Fruit fly (Drosophila melanogaster): Measurements from ENCODE around the gene LPCAT.

LPCAT gene

DNA sequence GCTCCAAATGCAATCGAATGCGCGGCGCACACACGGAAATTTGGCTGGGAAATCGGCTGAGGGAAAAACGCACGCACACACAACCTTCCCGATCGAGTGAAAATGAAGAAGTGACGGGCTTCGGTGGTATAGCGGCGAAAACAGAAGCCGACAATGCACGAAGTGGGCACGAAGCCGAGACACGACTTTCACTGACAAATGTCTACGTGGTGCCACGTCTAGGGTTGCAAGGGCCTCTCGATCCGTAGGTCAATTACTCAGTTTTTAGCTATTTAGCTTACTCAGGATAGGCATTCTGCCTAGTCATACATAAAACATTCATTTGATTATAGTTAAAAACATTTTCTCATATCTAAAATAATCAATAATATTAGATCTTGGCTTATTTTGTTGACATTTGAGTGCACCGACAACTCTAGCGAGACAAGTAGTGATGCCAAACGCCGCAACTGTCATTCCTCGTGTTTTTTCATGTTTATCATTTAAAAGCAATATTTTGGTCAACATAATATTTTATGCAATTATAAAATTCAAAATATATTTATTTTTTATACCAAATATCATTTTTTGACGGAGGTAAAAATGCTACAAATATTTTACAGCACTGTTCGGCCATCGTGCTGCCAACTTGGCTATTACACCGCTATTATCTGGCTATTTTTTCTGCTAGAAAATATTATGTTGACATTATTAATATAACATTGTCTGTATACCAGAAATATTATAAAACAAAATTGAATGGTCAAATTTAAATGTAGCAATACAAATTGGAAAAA is 26.1 kb downstream of the LPCAT start (continued):
- TF ChIP-seq Ets21C (GFP tag; optimal IDR thresholded peaks at IDR 0.05) (peak; percentile 69), Blimp-1 (GFP tag; optimal IDR thresholded peaks at IDR 0.05) (peak; percentile 92), OdsH (GFP tag; optimal IDR thresholded peaks at IDR 0.05) (peak; percentile 90), Hr4 (GFP tag; optimal IDR thresholded peaks at IDR 0.05) (peak; percentile 80), Sox14 (GFP tag; optimal IDR thresholded peaks at IDR 0.05) (peak; percentile 89), Smox (GFP tag; optimal IDR thresholded peaks at IDR 0.05) (peak; percentile 92), CG7368 (GFP tag; optimal IDR thresholded peaks at IDR 0.05) (peak; percentile 85), CG15336 (GFP tag; IDR thresholded peaks at IDR 0.05) (peak; percentile 91), CG8119 (GFP tag; IDR thresholded peaks at IDR 0.05) (peak; percentile 88), CG11902 (GFP tag; optimal IDR thresholded peaks at IDR 0.05) (peak; percentile 54), fkh (GFP tag; optimal IDR thresholded peaks at IDR 0.05) (peak; percentile 75), Hr38 (GFP tag; optimal IDR thresholded peaks at IDR 0.05) (no peak), dsx (GFP tag; optimal IDR thresholded peaks at IDR 0.05; ENCODE audit: poor library complexity, severe bottlenecking) (peak; percentile 82), salr (GFP tag; optimal IDR thresholded peaks at IDR 0.05) (peak; percentile 60 to 74), svp (GFP tag) (peak; percentile 96), CG6854 (GFP tag; optimal IDR thresholded peaks at IDR 0.05) (peak; percentile 82), CG3032 (tag; optimal IDR thresholded peaks at IDR 0.05) (peak; percentile 85), CG10669 (GFP tag; optimal IDR thresholded peaks at IDR 0.05) (peak; percentile 84), CG1621 (tag; optimal IDR thresholded peaks at IDR 0.05) (peak; percentile 83), CG6163 (GFP tag; IDR thresholded peaks at IDR 0.05) (peak; percentile 95), CG4318 (GFP tag; optimal IDR thresholded peaks at IDR 0.05) (peak; percentile 76), vri (GFP tag; optimal IDR thresholded peaks at IDR 0.05) (peak; percentile 88), lz (GFP tag; optimal IDR thresholded peaks at IDR 0.05) (peak; percentile 88)

DNA sequence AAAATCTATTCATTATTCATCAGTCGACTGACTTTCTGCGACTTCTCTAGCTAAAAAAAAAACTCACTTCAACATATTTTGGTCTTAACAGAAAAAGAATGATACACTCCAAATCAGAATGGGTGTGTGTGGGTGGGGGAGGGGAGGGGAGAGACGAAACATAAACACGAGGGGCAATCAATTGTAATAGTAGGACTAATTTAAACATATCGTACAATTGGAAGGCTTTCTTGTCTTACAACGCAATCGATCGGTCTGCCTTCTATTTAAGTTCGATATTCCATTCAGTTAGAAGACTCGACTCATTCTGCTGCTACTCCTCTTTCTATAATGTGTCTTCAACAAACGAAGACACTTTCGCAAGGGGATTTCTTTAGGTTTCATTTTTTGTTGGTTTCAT is 28.6 kb downstream of the LPCAT start:
- no peak for TF ChIP-seq vri (GFP tag; optimal IDR thresholded peaks at IDR 0.05)
- TF ChIP-seq Ets96B (tag; optimal IDR thresholded peaks at IDR 0.05): no peak
- no peak for TF ChIP-seq Eip78C (GFP tag)
- no peak for TF ChIP-seq CG6163 (GFP tag; IDR thresholded peaks at IDR 0.05)
- no peak for TF ChIP-seq CG9139 (GFP tag; optimal IDR thresholded peaks at IDR 0.05)
- TF ChIP-seq Lpt (GFP tag; optimal IDR thresholded peaks at IDR 0.05): no peak
- no peak for TF ChIP-seq lz (GFP tag; optimal IDR thresholded peaks at IDR 0.05)
- no peak for TF ChIP-seq CG15336 (GFP tag; IDR thresholded peaks at IDR 0.05)
- TF ChIP-seq Smox (GFP tag; optimal IDR thresholded peaks at IDR 0.05): no peak
- no peak for TF ChIP-seq CG10669 (GFP tag; optimal IDR thresholded peaks at IDR 0.05)

DNA sequence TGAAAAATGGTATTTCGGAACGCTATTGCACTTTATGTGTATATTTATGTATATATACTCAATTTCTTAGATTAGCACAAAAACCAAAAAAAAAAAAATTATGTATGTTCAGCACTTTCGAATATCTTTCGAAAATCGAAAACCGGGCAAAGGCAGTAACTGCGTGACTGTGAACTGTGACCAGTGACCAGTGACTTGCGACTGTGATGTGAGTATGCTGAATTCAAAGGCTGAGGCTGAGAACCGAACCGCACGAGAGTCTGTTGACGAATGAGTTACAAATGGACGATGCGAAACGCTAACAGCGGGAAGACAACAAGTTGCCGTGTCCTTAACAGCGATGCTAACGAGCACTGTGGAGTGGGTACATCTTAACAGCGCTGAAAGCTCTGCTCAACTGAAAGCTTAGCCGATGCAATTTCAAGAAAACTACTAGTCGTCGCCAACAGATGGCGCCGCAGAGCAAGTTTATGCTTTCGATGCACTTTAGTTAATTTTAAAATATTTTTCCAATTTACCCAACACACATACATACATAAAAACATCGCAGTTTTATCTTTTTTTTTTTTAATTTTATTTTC is 29.1 kb downstream of the LPCAT start, which contains the start of gene CG32700:
TSS of gene CG32700 (minus strand) at position 274 of the 581 bp plus-strand sequence.
- TF ChIP-seq Eip78C (GFP tag) (peak; percentile 72), Sox102F (GFP tag; optimal IDR thresholded peaks at IDR 0.05) (no peak), CG3919 (GFP tag; optimal IDR thresholded peaks at IDR 0.05) (peak; percentile 7)

DNA sequence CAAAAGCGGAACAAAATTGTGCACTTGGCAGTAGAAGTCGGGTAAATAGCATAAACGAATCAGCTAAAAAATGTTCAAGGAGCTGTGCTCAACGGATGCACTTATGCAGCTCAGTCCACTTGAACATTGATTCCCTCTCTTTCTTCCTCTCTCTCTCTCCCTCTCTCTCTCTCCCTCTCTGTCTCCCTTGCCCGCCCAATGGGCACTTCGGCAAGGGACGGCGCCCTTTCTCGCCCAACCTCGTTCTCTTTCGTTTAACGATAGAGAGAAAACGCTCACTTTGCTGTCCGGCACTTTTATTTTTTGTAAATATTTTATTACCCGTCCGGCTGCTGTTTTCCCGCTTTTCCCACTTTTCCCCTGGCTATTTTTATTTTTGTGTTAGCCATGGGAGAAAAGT is 35.3 kb downstream of the LPCAT start:
- TF ChIP-seq CG3032 (tag; optimal IDR thresholded peaks at IDR 0.05) (no peak), Eip75B (GFP tag; optimal IDR thresholded peaks at IDR 0.05) (no peak), ss (GFP tag; optimal IDR thresholded peaks at IDR 0.05) (no peak), CG4318 (GFP tag; optimal IDR thresholded peaks at IDR 0.05) (no peak), Ets21C (GFP tag; optimal IDR thresholded peaks at IDR 0.05) (no peak), Eip93F (GFP tag; optimal IDR thresholded peaks at IDR 0.05) (no peak), CG16779 (tag; optimal IDR thresholded peaks at IDR 0.05) (no peak), CG9139 (GFP tag; optimal IDR thresholded peaks at IDR 0.05) (no peak), Eip78C (GFP tag) (no peak), CG31627 (GFP tag; optimal IDR thresholded peaks at IDR 0.05) (no peak)
